Fruit fly (Drosophila melanogaster) whole organism, embryonic: ENCODE data around the gene MTF-1.
A peak's percentile ranks its signal among the peaks of the same experiment; 100 is the strongest.

Experiments used
- Adf1 ChIP-seq: fragments of 200-800 bp; sonication (Bioruptor generic); IDR thresholded peaks from 2 replicates; pipeline ENCODE4 v1.3.6; 2022; ENCODE audit warnings: missing biosample characterization, missing genetic modification characterization
- Atf6 ChIP-seq: fragments of 200-800 bp; sonication (Bioruptor generic); IDR thresholded peaks from 2 replicates; pipeline ENCODE4 v1.3.6; 2022; ENCODE audit warnings: missing biosample characterization, missing genetic modification characterization
- B-H2 ChIP-seq: fragments of 200-800 bp; sonication (Bioruptor generic); optimal IDR thresholded peaks from 2 replicates; lab custom pipeline; 2018; ENCODE audit warnings: missing biosample characterization, mild to moderate bottlenecking, missing genetic modification characterization
- Blimp-1 ChIP-seq: fragments of 200-800 bp; sonication (Bioruptor generic); optimal IDR thresholded peaks from 3 replicates; lab custom pipeline; 2018; ENCODE audit warnings: missing biosample characterization, missing genetic modification characterization, mild to moderate bottlenecking, moderate library complexity, missing genetic modification reagents
- CG10209 ChIP-seq: fragments of 200-800 bp; sonication (Bioruptor generic); optimal IDR thresholded peaks from 3 replicates; lab custom pipeline; 2017; ENCODE audit warnings: missing biosample characterization, mild to moderate bottlenecking, missing genetic modification characterization, missing genetic modification reagents
- CG10979 ChIP-seq: fragments of 200-800 bp; sonication (Bioruptor generic); optimal IDR thresholded peaks from 2 replicates; lab custom pipeline; 2018; ENCODE audit warnings: missing biosample characterization, mild to moderate bottlenecking, missing genetic modification characterization, moderate library complexity
- CG11085 ChIP-seq: fragments of 200-800 bp; sonication (Bioruptor generic); IDR thresholded peaks from 2 replicates; pipeline ENCODE4 v1.3.6; 2022; ENCODE audit warnings: missing biosample characterization, missing genetic modification characterization
- CG11696 ChIP-seq: fragments of 200-800 bp; sonication (Bioruptor generic); IDR thresholded peaks from 2 replicates; pipeline ENCODE4 v1.3.6; 2022; ENCODE audit warnings: missing biosample characterization, missing genetic modification characterization
- CG13624 ChIP-seq: fragments of 200-800 bp; sonication (Bioruptor generic); optimal IDR thresholded peaks from 2 replicates; lab custom pipeline; 2016; ENCODE audit warnings: missing biosample characterization, missing genetic modification characterization
- CG1529 ChIP-seq: fragments of 200-800 bp; sonication (Bioruptor generic); optimal IDR thresholded peaks from 3 replicates; lab custom pipeline; 2018; ENCODE audit warnings: missing biosample characterization, missing genetic modification characterization
- CG15514 ChIP-seq: fragments of 200-800 bp; sonication (Bioruptor generic); optimal IDR thresholded peaks from 3 replicates; lab custom pipeline; 2017; ENCODE audit warnings: missing biosample characterization, missing genetic modification characterization, mild to moderate bottlenecking, moderate library complexity, missing genetic modification reagents
- CG18262 ChIP-seq: fragments of 200-800 bp; optimal IDR thresholded peaks from 3 replicates; lab custom pipeline; 2019; ENCODE audit warnings: missing biosample characterization, mild to moderate bottlenecking, missing genetic modification characterization, moderate library complexity
- CG2120 ChIP-seq: fragments of 200-800 bp; sonication (Bioruptor generic); optimal IDR thresholded peaks from 3 replicates; lab custom pipeline; 2016; ENCODE audit warnings: missing biosample characterization, missing genetic modification characterization
- CG3281 ChIP-seq: fragments of 200-800 bp; sonication (Bioruptor generic); optimal IDR thresholded peaks from 3 replicates; lab custom pipeline; 2017; ENCODE audit warnings: missing biosample characterization, mild to moderate bottlenecking, missing genetic modification characterization
- CG4730 ChIP-seq: fragments of 200-800 bp; sonication (Bioruptor generic); IDR thresholded peaks from 2 replicates; pipeline ENCODE4 v1.3.6; 2022; ENCODE audit warnings: missing biosample characterization, missing genetic modification characterization
- CG7357 ChIP-seq: fragments of 200-800 bp; sonication (Bioruptor generic); IDR thresholded peaks from 3 replicates; pipeline ENCODE4 v1.3.6; 2022; ENCODE audit warnings: missing biosample characterization, missing genetic modification characterization
- CG7745 ChIP-seq: fragments of 200-800 bp; sonication (Bioruptor generic); optimal IDR thresholded peaks from 2 replicates; lab custom pipeline; 2018; ENCODE audit warnings: missing biosample characterization, mild to moderate bottlenecking, missing genetic modification characterization, moderate library complexity
- CG7839 ChIP-seq: fragments of 200-800 bp; sonication (Bioruptor generic); optimal IDR thresholded peaks from 3 replicates; lab custom pipeline; 2018; ENCODE audit warnings: missing biosample characterization, mild to moderate bottlenecking, missing genetic modification characterization, moderate library complexity
- CG7963 ChIP-seq: fragments of 200-800 bp; sonication (Bioruptor generic); IDR thresholded peaks from 3 replicates; pipeline ENCODE4 v1.3.6; 2022; ENCODE audit warnings: missing biosample characterization, missing genetic modification characterization; ENCODE audit not compliant: partially characterized antibody
- CTCF ChIP-seq: fragments of 200-800 bp; sonication (Bioruptor generic); optimal IDR thresholded peaks from 2 replicates; lab custom pipeline; 2017; ENCODE audit warnings: missing biosample characterization, mild to moderate bottlenecking, missing genetic modification characterization, moderate library complexity
- Camta ChIP-seq: fragments of 200-800 bp; sonication (Bioruptor generic); optimal IDR thresholded peaks from 2 replicates; lab custom pipeline; 2016; ENCODE audit warnings: missing biosample characterization, missing genetic modification characterization
- Dll ChIP-seq: fragments of 200-800 bp; sonication (Bioruptor generic); IDR thresholded peaks from 4 replicates; pipeline ENCODE4 v1.3.6; 2022; ENCODE audit warnings: missing biosample characterization, missing genetic modification characterization; ENCODE audit not compliant: partially characterized antibody
- E2f2 ChIP-seq: fragments of 200-800 bp; sonication (Bioruptor generic); IDR thresholded peaks from 2 replicates; pipeline ENCODE4 v1.3.6; 2022; ENCODE audit warnings: missing biosample characterization, missing genetic modification characterization
- Gug ChIP-seq: fragments of 200-800 bp; sonication (Bioruptor generic); IDR thresholded peaks from 4 replicates; pipeline ENCODE4 v1.3.6; 2022; ENCODE audit warnings: missing biosample characterization, missing genetic modification characterization
- H15 ChIP-seq: fragments of 200-800 bp; sonication (Bioruptor generic); IDR thresholded peaks from 3 replicates; pipeline ENCODE4 v1.3.6; 2022; ENCODE audit warnings: missing biosample characterization, missing genetic modification characterization
- HHEX ChIP-seq: fragments of 200-800 bp; sonication (Bioruptor generic); optimal IDR thresholded peaks from 3 replicates; lab custom pipeline; 2017; ENCODE audit warnings: missing biosample characterization, mild to moderate bottlenecking, missing genetic modification characterization, missing genetic modification reagents
- HLH4C ChIP-seq: fragments of 200-800 bp; sonication (Bioruptor generic); IDR thresholded peaks from 3 replicates; pipeline ENCODE4 v1.3.6; 2022; ENCODE audit warnings: missing biosample characterization, missing genetic modification characterization; ENCODE audit not compliant: partially characterized antibody
- Hey ChIP-seq: fragments of 200-800 bp; sonication (Bioruptor generic); optimal IDR thresholded peaks from 3 replicates; lab custom pipeline; 2018; ENCODE audit warnings: missing biosample characterization, mild to moderate bottlenecking, missing genetic modification characterization
- PHDP ChIP-seq: fragments of 200-800 bp; sonication (Bioruptor generic); optimal IDR thresholded peaks from 3 replicates; lab custom pipeline; 2018; ENCODE audit warnings: missing biosample characterization, mild to moderate bottlenecking, missing genetic modification characterization, moderate library complexity
- Ptx1 ChIP-seq: fragments of 200-800 bp; sonication (Bioruptor generic); IDR thresholded peaks from 2 replicates; pipeline ENCODE4 v1.3.6; 2022; ENCODE audit warnings: missing biosample characterization, missing genetic modification characterization
- Ravus ChIP-seq: fragments of 200-800 bp; sonication (Bioruptor generic); IDR thresholded peaks from 2 replicates; pipeline ENCODE4 v1.3.6; 2022; ENCODE audit warnings: missing biosample characterization, missing genetic modification characterization
- Spps ChIP-seq: fragments of 200-800 bp; sonication (Bioruptor generic); optimal IDR thresholded peaks from 2 replicates; lab custom pipeline; 2018; ENCODE audit warnings: missing biosample characterization, mild to moderate bottlenecking, missing genetic modification characterization
- Tbp ChIP-seq: fragments of >200 bp; optimal IDR thresholded peaks from 2 replicates; lab custom pipeline; 2018; ENCODE audit warnings: missing biosample characterization, missing genetic modification characterization
- croc ChIP-seq: fragments of 200-800 bp; sonication (Bioruptor generic); conservative IDR thresholded peaks from 3 replicates; pipeline ENCODE4 v1.3.6; 2022; ENCODE audit warnings: missing biosample characterization, missing genetic modification characterization
- cwo ChIP-seq: fragments of 200-800 bp; sonication (Bioruptor generic); optimal IDR thresholded peaks from 3 replicates; lab custom pipeline; 2017; ENCODE audit warnings: missing biosample characterization, missing genetic modification characterization, mild to moderate bottlenecking, moderate library complexity, missing genetic modification reagents
- dmrt99B ChIP-seq: fragments of 200-800 bp; sonication (Bioruptor generic); optimal IDR thresholded peaks from 2 replicates; lab custom pipeline; 2018; ENCODE audit warnings: missing biosample characterization, mild to moderate bottlenecking, missing genetic modification characterization, moderate library complexity
- ewg ChIP-seq: fragments of 200-800 bp; sonication (Bioruptor generic); optimal IDR thresholded peaks from 3 replicates; lab custom pipeline; 2017; ENCODE audit warnings: mild to moderate bottlenecking, missing biosample characterization, missing genetic modification reagents, missing genetic modification characterization
- gcm ChIP-seq: fragments of 200-800 bp; sonication (Bioruptor generic); optimal IDR thresholded peaks from 2 replicates; lab custom pipeline; 2019; ENCODE audit warnings: missing biosample characterization, mild to moderate bottlenecking, missing genetic modification characterization, moderate library complexity
- gfzf ChIP-seq: fragments of 200-800 bp; sonication (Bioruptor generic); optimal IDR thresholded peaks from 2 replicates; lab custom pipeline; 2016; ENCODE audit warnings: missing biosample characterization, mild to moderate bottlenecking, missing genetic modification characterization, moderate library complexity
- h ChIP-seq: fragments of >200 bp; optimal IDR thresholded peaks from 2 replicates; lab custom pipeline; 2017
- hb ChIP-seq: fragments of 200-800 bp; sonication (Bioruptor generic); IDR thresholded peaks from 3 replicates; pipeline ENCODE4 v1.3.6; 2022; ENCODE audit warnings: missing biosample characterization, missing genetic modification characterization; ENCODE audit not compliant: partially characterized antibody
- kay ChIP-seq: fragments of 200-800 bp; sonication (Bioruptor generic); optimal IDR thresholded peaks from 2 replicates; lab custom pipeline; 2016; ENCODE audit warnings: missing biosample characterization, missing genetic modification characterization
- mld ChIP-seq: fragments of 200-800 bp; sonication (Bioruptor generic); IDR thresholded peaks from 3 replicates; pipeline ENCODE4 v1.3.6; 2022; ENCODE audit warnings: missing biosample characterization, missing genetic modification characterization; ENCODE audit not compliant: partially characterized antibody
- pfk ChIP-seq: fragments of 200-800 bp; sonication (Bioruptor generic); optimal IDR thresholded peaks from 2 replicates; lab custom pipeline; 2018; ENCODE audit warnings: missing biosample characterization, mild to moderate bottlenecking, missing genetic modification characterization, moderate library complexity
- pho ChIP-seq: fragments of 200-800 bp; sonication (Bioruptor generic); optimal IDR thresholded peaks from 2 replicates; lab custom pipeline; 2016; ENCODE audit warnings: missing biosample characterization, missing genetic modification characterization
- run ChIP-seq: fragments of 200-800 bp; sonication (Bioruptor generic); optimal IDR thresholded peaks from 3 replicates; lab custom pipeline; 2018; ENCODE audit warnings: missing biosample characterization, mild to moderate bottlenecking, missing genetic modification characterization
- sd ChIP-seq: fragments of 200-800 bp; sonication (Bioruptor generic); optimal IDR thresholded peaks from 3 replicates; lab custom pipeline; 2018; ENCODE audit warnings: missing biosample characterization, mild to moderate bottlenecking, missing genetic modification characterization, moderate library complexity
- seq ChIP-seq: fragments of 200-800 bp; sonication (Bioruptor generic); IDR thresholded peaks from 2 replicates; pipeline ENCODE4 v1.3.6; 2022; ENCODE audit warnings: missing biosample characterization, missing genetic modification characterization
- sob ChIP-seq: fragments of 200-800 bp; sonication (Bioruptor generic); IDR thresholded peaks from 2 replicates; pipeline ENCODE4 v1.3.6; 2022; ENCODE audit warnings: missing biosample characterization, missing genetic modification characterization
- tll ChIP-seq, 2 experiments: fragments of 200-800 bp in 1 of 2; fragments of >200 bp in 1 of 2; sonication (Bioruptor generic) in 1 of 2; optimal IDR thresholded peaks; 2 replicates each; lab custom pipeline; 2017 to 2019; ENCODE audit warnings: missing biosample characterization in 2 of 2, missing genetic modification characterization in 2 of 2, mild to moderate bottlenecking in 1 of 2, moderate library complexity in 1 of 2

MTF-1 gene

dm6 chr3L:9451522-9452118 is 21.5 kb downstream of the MTF-1 start, which contains the start of the genes CG3448 and ghi (continued):
- peak; percentile 69 for TF ChIP-seq CG7963 (GFP tag; lab: Robert Waterston, UW)
- TF ChIP-seq CG7357 (GFP tag; lab: Robert Waterston, UW): 0 out of 3 replicates have a peak, but pooled peaks have one; percentile 28
- peak; percentile 35 for TF ChIP-seq CTCF (GFP tag; lab: Kevin White, UChicago)
- peak; percentile 28 for TF ChIP-seq ewg
- TF ChIP-seq Hey (tag; lab: Kevin White, UChicago): no peak
- peak; percentile 69 for TF ChIP-seq dmrt99B (tag; lab: Kevin White, UChicago)
- no peak for TF ChIP-seq CG1529
- TF ChIP-seq Dll (GFP tag; lab: Robert Waterston, UW): peak; percentile 77
- peak; percentile 57 for TF ChIP-seq kay (GFP tag; lab: Kevin White, UChicago)
- TF ChIP-seq CG3281 (GFP tag; lab: Kevin White, UChicago): peak; percentile 68
- no peak for TF ChIP-seq Atf6 (GFP tag; lab: Robert Waterston, UW)
- TF ChIP-seq CG11696: no peak
- TF ChIP-seq sd: no peak
- peak; percentile 55; the same call in 1 of the 3 replicates for TF ChIP-seq H15 (GFP tag; lab: Robert Waterston, UW)
- no peak for TF ChIP-seq h (lab: Kevin White, UChicago)
- no peak for TF ChIP-seq CG7745 (tag; lab: Kevin White, UChicago)
- peak; percentile 67 for TF ChIP-seq E2f2 (GFP tag; lab: Robert Waterston, UW)
- TF ChIP-seq CG18262: peak; percentile 66
- TF ChIP-seq Spps: peak; percentile 54
- TF ChIP-seq pfk (GFP tag; lab: Kevin White, UChicago): no peak
- peak; percentile 58 for TF ChIP-seq Ptx1
- peak; percentile 65 for TF ChIP-seq Blimp-1
- TF ChIP-seq CG13624 (GFP tag; lab: Kevin White, UChicago): peak; percentile 37
- peak; percentile 64 for TF ChIP-seq HHEX
- peak; percentile 43; the same call in 1 of the 3 replicates for TF ChIP-seq hb
- peak; percentile 41 for TF ChIP-seq cwo
- no peak for TF ChIP-seq croc (GFP tag; lab: Robert Waterston, UW)
- peak; percentile 62 for TF ChIP-seq gcm (GFP tag; lab: Kevin White, UChicago)
- TF ChIP-seq CG10979 (tag; lab: Kevin White, UChicago): peak; percentile 39
- peak; percentile 28 for TF ChIP-seq pho (GFP tag; lab: Kevin White, UChicago)
- TF ChIP-seq CG2120 (GFP tag; lab: Kevin White, UChicago): peak; percentile 70
- no peak for TF ChIP-seq Adf1 (GFP tag; lab: Robert Waterston, UW)
- TF ChIP-seq sob (GFP tag; lab: Robert Waterston, UW): peak; percentile 83
- peak; percentile 70 for TF ChIP-seq CG15514 (GFP tag; lab: Kevin White, UChicago)
- no peak for TF ChIP-seq Ravus (GFP tag; lab: Robert Waterston, UW)
- TF ChIP-seq Gug: peak; percentile 31; the same call in 1 of the 4 replicates
- no peak for TF ChIP-seq mld (GFP tag; lab: Robert Waterston, UW)
- peak; percentile 45 for TF ChIP-seq B-H2 (GFP tag; lab: Kevin White, UChicago)
- TF ChIP-seq PHDP (tag; lab: Kevin White, UChicago): peak; percentile 54
- TF ChIP-seq CG11085 (GFP tag; lab: Robert Waterston, UW): peak; percentile 19; the same call in 1 of the 2 replicates
- TF ChIP-seq seq: no peak
- TF ChIP-seq gfzf (GFP tag; lab: Kevin White, UChicago): peak; percentile 1
- TF ChIP-seq Camta: peak; percentile 17
- no peak for TF ChIP-seq CG10209 (GFP tag; lab: Kevin White, UChicago)
- 0 out of 2 replicates have a peak, but pooled peaks have one; percentile 41 for TF ChIP-seq CG4730 (GFP tag; lab: Robert Waterston, UW)
- no peak for TF ChIP-seq Tbp (GFP tag; lab: Kevin White, UChicago)
- TF ChIP-seq CG7839: peak; percentile 69
- no peak for TF ChIP-seq tll (GFP tag; optimal IDR thresholded peaks at IDR 0.05; lab: Kevin White, UChicago)
- TF ChIP-seq run: no peak
- peak; percentile 84 for TF ChIP-seq HLH4C
